Worm (Caenorhabditis elegans) whole organism, L2 larva: Measurements from ENCODE around the gene ZK1127.4.

Experiments
- aly-2 ChIP-seq: fragments of 150-350 bp; optimal IDR thresholded peaks from 2 replicates; lab custom pipeline; 2014; ENCODE audit warnings: missing biosample characterization, missing genetic modification characterization
- elt-3 ChIP-seq: sonication (generic microtip); optimal IDR thresholded peaks from 2 replicates; lab custom pipeline; 2017; ENCODE audit warnings: missing biosample characterization, missing genetic modification characterization
- fos-1 ChIP-seq: fragments of 150-350 bp; optimal IDR thresholded peaks from 2 replicates; lab custom pipeline; 2014; ENCODE audit warnings: missing biosample characterization, missing genetic modification characterization
- mdl-1 ChIP-seq, 2 experiments: fragments of 150-350 bp in 1 of 2; sonication (generic microtip) in 1 of 2; optimal IDR thresholded peaks; 2 replicates each; lab custom pipeline; 2017; ENCODE audit warnings: missing biosample characterization in 2 of 2, missing genetic modification characterization in 2 of 2

DNA sequence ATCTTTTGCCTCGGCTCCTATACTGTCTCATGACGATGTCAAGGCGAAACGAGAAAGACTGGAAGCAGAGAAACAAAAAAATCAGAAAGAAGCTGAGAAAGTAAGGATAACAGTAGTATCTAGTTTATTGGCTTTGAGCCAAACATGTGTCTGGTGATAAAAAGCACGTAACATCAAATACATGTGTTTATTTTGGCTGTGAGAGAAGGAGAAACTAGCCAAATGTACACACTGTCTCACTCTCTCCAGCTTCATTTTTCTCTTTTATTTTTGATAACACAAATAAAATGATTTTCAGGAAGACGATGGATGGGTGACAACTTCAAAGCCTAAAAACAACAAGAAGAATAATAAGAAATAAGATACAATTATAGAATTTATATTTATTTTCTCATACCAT is 24.2 kb upstream of the ZK1127.4 start:
- TF ChIP-seq elt-3 (tag; lab: Kevin White, UChicago): no peak
- TF ChIP-seq aly-2 (tag; lab: Kevin White, UChicago): no peak
- no peak for TF ChIP-seq fos-1 (tag; lab: Kevin White, UChicago)
- no peak for TF ChIP-seq mdl-1 (tag; optimal IDR thresholded peaks at IDR 0.05; lab: Kevin White, UChicago)
